Fruit fly (Drosophila melanogaster): Measurements from ENCODE around the gene Acox3.

The Acox3 gene

dm6 chr2L:6465497-6465896 is 17.3 kb upstream of the Acox3 start, which contains the start of gene Rchy1:
Gene Rchy1 (minus strand): TSS chr2L:6465669.
- TF ChIP-seq CG5204 (GFP tag; optimal IDR thresholded peaks at IDR 0.05) (no peak), toe (GFP tag; optimal IDR thresholded peaks at IDR 0.05) (no peak), tj (GFP tag; optimal IDR thresholded peaks at IDR 0.05) (no peak), cic (GFP tag; optimal IDR thresholded peaks at IDR 0.05) (peak; percentile 30), pad (GFP tag; optimal IDR thresholded peaks at IDR 0.05) (no peak), bab1 (GFP tag; optimal IDR thresholded peaks at IDR 0.05) (peak; percentile 53), Crg-1 (GFP tag; optimal IDR thresholded peaks at IDR 0.05) (no peak), CG1620 (GFP tag; optimal IDR thresholded peaks at IDR 0.05) (no peak), CG14711 (tag; optimal IDR thresholded peaks at IDR 0.05) (no peak)

DNA sequence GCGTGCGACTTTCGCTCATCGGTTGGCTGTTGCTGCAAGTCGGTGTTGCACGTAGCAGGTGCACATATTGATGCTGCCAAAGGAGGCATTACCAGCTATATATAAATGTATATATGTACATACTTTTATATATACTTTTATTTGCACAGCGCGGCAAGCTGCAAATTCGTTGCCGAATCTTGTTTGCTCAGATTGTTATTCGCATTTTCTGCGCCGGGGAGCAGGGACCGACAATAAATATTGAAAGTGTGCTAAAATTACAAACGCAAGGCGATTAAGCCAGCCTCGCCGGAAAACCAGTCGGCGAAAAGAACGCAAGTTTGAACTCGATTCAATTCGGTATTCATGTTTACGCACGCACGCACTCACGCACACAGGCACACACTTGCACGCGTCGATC is 16.6 kb upstream of the Acox3 start:
- TF ChIP-seq CG11617 (GFP tag; optimal IDR thresholded peaks at IDR 0.05) (no peak), cnc (optimal IDR thresholded peaks at IDR 0.05) (no peak)

- TF ChIP-seq CG7101 (tag; optimal IDR thresholded peaks at IDR 0.05) (no peak), Hr96 (GFP tag; optimal IDR thresholded peaks at IDR 0.05) (no peak), CG14711 (tag; optimal IDR thresholded peaks at IDR 0.05) (no peak), tj (GFP tag; optimal IDR thresholded peaks at IDR 0.05) (no peak), Clk (GFP tag; optimal IDR thresholded peaks at IDR 0.05) (no peak), ovo (GFP tag; optimal IDR thresholded peaks at IDR 0.05) (no peak), CG5204 (GFP tag; optimal IDR thresholded peaks at IDR 0.05) (no peak), CG33017 (tag; optimal IDR thresholded peaks at IDR 0.05) (no peak), toe (GFP tag; optimal IDR thresholded peaks at IDR 0.05) (no peak), CG12768 (GFP tag; optimal IDR thresholded peaks at IDR 0.05) (no peak), CG1620 (GFP tag; optimal IDR thresholded peaks at IDR 0.05) (no peak), CG11617 (GFP tag; optimal IDR thresholded peaks at IDR 0.05) (no peak)
Measured at dm6 chr2L:6464270-6464669, 16.1 kb upstream of the Acox3 start.

DNA sequence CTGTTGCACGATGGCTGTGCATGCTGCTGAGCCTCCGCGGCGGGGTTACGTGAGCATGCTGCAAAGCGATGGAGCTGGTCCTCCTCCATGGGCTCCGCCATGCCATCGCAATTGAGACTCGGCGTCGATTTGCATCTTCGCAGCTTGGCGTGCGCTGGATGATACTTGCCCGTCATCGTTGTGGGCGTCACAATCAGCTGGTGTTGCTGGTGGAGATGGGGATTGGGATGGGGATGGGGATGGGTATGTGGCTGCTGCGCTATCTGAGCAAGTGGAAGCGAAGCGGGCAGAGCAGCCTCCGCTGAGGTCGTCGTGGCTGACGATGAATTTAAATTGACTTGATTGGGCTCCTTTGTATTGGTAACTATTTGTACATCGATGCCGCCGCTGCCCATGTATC is 15.2 kb upstream of the Acox3 start:
- TF ChIP-seq ovo (GFP tag; optimal IDR thresholded peaks at IDR 0.05) = no peak
- TF ChIP-seq CG5204 (GFP tag; optimal IDR thresholded peaks at IDR 0.05) = no peak
- no peak for TF ChIP-seq kay (GFP tag; ENCODE audit: borderline replicate concordance)
- TF ChIP-seq CG11617 (GFP tag; optimal IDR thresholded peaks at IDR 0.05) = no peak
- TF ChIP-seq bab1 (GFP tag; optimal IDR thresholded peaks at IDR 0.05) = no peak
- TF ChIP-seq CG14711 (tag; optimal IDR thresholded peaks at IDR 0.05) = no peak
- TF ChIP-seq Mnt (GFP tag; optimal IDR thresholded peaks at IDR 0.05) = no peak
- no peak for TF ChIP-seq CG1620 (GFP tag; optimal IDR thresholded peaks at IDR 0.05)
- no peak for TF ChIP-seq cnc (optimal IDR thresholded peaks at IDR 0.05)
- no peak for TF ChIP-seq pad (GFP tag; optimal IDR thresholded peaks at IDR 0.05)
- no peak for TF ChIP-seq Clk (GFP tag; optimal IDR thresholded peaks at IDR 0.05)
- no peak for TF ChIP-seq cic (GFP tag; optimal IDR thresholded peaks at IDR 0.05)

DNA sequence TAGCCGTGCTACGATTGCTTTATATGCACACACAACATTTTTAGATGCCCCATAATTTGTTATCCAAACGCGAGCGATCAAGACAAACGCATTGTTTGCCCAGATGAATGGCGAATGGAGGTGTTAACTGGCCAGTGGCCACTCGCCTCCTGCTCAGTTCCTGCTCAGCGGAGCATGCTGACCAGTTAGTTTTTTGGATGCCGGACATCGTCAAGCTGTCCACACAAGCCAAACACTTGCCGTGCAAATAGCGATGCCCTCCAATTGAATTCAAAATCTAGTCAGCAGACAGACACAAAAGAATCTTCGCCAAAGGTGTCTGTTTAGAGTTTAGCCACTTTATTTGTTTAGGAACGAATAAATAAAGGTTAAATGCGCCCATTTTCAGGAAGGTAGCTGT is 14.1 kb upstream of the Acox3 start:
- TF ChIP-seq CG12768 (GFP tag; optimal IDR thresholded peaks at IDR 0.05) = no peak
- TF ChIP-seq pad (GFP tag; optimal IDR thresholded peaks at IDR 0.05) = no peak
- TF ChIP-seq CG33017 (tag; optimal IDR thresholded peaks at IDR 0.05) = no peak
- no peak for TF ChIP-seq CG11617 (GFP tag; optimal IDR thresholded peaks at IDR 0.05)
- TF ChIP-seq CG5204 (GFP tag; optimal IDR thresholded peaks at IDR 0.05) = no peak
- no peak for TF ChIP-seq CG14711 (tag; optimal IDR thresholded peaks at IDR 0.05)
- TF ChIP-seq Clk (GFP tag; optimal IDR thresholded peaks at IDR 0.05) = no peak
- TF ChIP-seq bab1 (GFP tag; optimal IDR thresholded peaks at IDR 0.05) = no peak
- TF ChIP-seq CG7101 (tag; optimal IDR thresholded peaks at IDR 0.05) = no peak
- TF ChIP-seq toe (GFP tag; optimal IDR thresholded peaks at IDR 0.05) = no peak
- no peak for TF ChIP-seq tj (GFP tag; optimal IDR thresholded peaks at IDR 0.05)
- TF ChIP-seq CG1620 (GFP tag; optimal IDR thresholded peaks at IDR 0.05) = no peak

DNA sequence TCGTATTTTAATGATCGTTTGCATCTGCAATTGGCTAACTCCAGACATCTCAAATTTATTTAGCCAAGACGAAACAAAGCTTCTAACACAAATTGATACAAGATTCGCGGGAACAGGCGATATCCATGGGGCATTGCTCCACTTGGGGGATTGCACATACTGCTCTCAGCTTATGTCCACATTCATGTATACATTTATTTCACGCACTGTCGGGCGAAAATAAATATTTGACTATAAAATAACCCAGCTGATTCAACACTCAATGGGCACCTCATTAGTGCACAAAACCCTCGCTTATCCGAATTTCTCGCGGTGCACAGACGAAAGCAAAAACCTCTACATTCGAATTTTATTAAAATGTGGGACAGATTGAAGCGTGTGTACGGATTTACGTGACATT is 13.3 kb upstream of the Acox3 start:
- TF ChIP-seq kay (GFP tag; ENCODE audit: borderline replicate concordance) (peak; percentile 38), CG7045 (GFP tag; optimal IDR thresholded peaks at IDR 0.05) (no peak)

DNA sequence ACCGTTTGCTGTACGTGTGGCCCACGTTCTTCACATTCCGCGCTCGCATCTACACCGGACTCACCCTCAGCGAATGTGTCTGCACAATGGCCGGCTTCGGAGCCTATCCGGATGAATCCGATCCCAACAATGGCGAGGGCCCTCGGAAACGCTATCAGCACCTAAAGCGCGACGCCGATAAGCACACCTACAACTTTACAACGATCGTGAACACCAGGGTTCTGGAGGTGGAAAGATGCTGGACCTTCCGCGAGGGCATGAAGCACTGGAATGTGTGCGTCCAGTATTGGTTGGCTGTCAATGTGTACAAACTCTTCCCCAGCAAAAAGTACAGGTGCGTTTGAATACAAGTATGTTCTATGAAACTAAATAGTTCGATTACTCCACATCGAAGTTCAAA is 9.4 kb upstream of the Acox3 start:
- TF ChIP-seq ovo (GFP tag; optimal IDR thresholded peaks at IDR 0.05) (no peak), Mnt (GFP tag; optimal IDR thresholded peaks at IDR 0.05) (peak; percentile 2), tj (GFP tag; optimal IDR thresholded peaks at IDR 0.05) (no peak)

DNA sequence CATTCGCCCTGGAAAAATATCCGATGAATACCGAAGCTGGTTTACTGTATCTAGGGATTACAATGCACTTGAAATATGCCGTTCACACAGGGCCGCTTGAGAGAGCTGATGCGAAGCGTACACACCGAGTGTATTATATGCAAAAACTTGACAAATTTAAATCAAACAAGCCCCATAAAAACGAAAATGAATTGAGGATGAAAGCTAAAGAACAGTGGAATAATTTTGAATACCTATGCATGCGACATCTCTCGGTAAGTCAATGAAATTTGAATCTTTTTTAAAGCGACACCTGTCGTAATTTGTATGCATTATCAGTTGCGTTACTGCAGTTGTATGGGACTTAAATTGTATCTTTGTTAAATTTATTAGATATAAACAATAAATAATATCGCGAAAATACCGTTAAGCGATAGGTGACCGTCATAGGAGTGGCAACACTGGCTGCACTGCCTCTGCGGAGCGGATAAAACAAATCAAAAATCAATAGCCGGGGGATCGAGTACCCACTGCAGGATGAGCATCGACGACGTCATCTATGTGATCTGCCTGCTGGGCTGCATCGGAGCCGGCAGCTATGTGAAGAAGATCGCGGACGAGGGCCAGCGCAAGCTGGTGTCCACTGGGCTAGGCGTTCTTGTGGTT is 7.9 kb upstream of the Acox3 start, which contains the start of gene frj:
TSS of gene frj (plus strand) at position 98 of the 645 bp plus-strand sequence.
- TF ChIP-seq CG7045 (GFP tag; optimal IDR thresholded peaks at IDR 0.05) = peak; percentile 20
- peak; percentile 15 for TF ChIP-seq tj (GFP tag; optimal IDR thresholded peaks at IDR 0.05)
- no peak for TF ChIP-seq CG5204 (GFP tag; optimal IDR thresholded peaks at IDR 0.05)
- TF ChIP-seq Mnt (GFP tag; optimal IDR thresholded peaks at IDR 0.05) = peak; percentile 11
- peak; percentile 33 for TF ChIP-seq Crg-1 (GFP tag; optimal IDR thresholded peaks at IDR 0.05)
- TF ChIP-seq CG7101 (tag; optimal IDR thresholded peaks at IDR 0.05) = peak; percentile 56
- peak; percentile 2 for TF ChIP-seq CG11617 (GFP tag; optimal IDR thresholded peaks at IDR 0.05)
- no peak for TF ChIP-seq pad (GFP tag; optimal IDR thresholded peaks at IDR 0.05)
- TF ChIP-seq bab1 (GFP tag; optimal IDR thresholded peaks at IDR 0.05) = no peak
- TF ChIP-seq cnc (optimal IDR thresholded peaks at IDR 0.05) = no peak
- TF ChIP-seq CG12768 (GFP tag; optimal IDR thresholded peaks at IDR 0.05) = peak; percentile 47
- TF ChIP-seq toe (GFP tag; optimal IDR thresholded peaks at IDR 0.05) = peak; percentile 68
- peak; percentile 43 for TF ChIP-seq ovo (GFP tag; optimal IDR thresholded peaks at IDR 0.05)
- TF ChIP-seq cic (GFP tag; optimal IDR thresholded peaks at IDR 0.05) = no peak
- peak; percentile 56 for TF ChIP-seq CG1620 (GFP tag; optimal IDR thresholded peaks at IDR 0.05)
- TF ChIP-seq CG33017 (tag; optimal IDR thresholded peaks at IDR 0.05) = no peak
- no peak for TF ChIP-seq kay (GFP tag; ENCODE audit: borderline replicate concordance)
- no peak for TF ChIP-seq Hr96 (GFP tag; optimal IDR thresholded peaks at IDR 0.05)
- TF ChIP-seq CG14711 (tag; optimal IDR thresholded peaks at IDR 0.05) = peak; percentile 54
